Fruit fly (Drosophila melanogaster) S2 (cell line): Measurements from ENCODE around the gene CG31360.

ENCODE experiments used
- CG8478 ChIP-seq: fragments of >200 bp; optimal IDR thresholded peaks from 2 replicates; lab custom pipeline; 2018
- CTCF ChIP-seq, 2 experiments: fragments of >200 bp; optimal IDR thresholded peaks; 2 replicates each; lab custom pipeline; 2018

- TF ChIP-seq CG8478 (lab: Kevin White, UChicago) (no peak), CTCF (optimal IDR thresholded peaks at IDR 0.05; lab: Kevin White, UChicago) (no peak)
Observed at dm6 chr3R:17725558-17725957, 40.7 kb downstream of the CG31360 start, which contains the start of gene Lgr1.
